Fruit fly (Drosophila melanogaster): ENCODE data around the gene beag.

dm6 chr3R:9028690-9029089, 36.2 kb downstream of the beag start:
- TF ChIP-seq bab1 (GFP tag; optimal IDR thresholded peaks at IDR 0.05) (no peak), cnc (optimal IDR thresholded peaks at IDR 0.05) (no peak), CG7101 (tag; optimal IDR thresholded peaks at IDR 0.05) (no peak), cic (GFP tag; optimal IDR thresholded peaks at IDR 0.05) (no peak), Hr96 (GFP tag; optimal IDR thresholded peaks at IDR 0.05) (no peak), CG11617 (GFP tag; optimal IDR thresholded peaks at IDR 0.05) (no peak), CG33017 (tag; optimal IDR thresholded peaks at IDR 0.05) (no peak), toe (GFP tag; optimal IDR thresholded peaks at IDR 0.05) (no peak), CG14711 (tag; optimal IDR thresholded peaks at IDR 0.05) (no peak), kay (GFP tag; ENCODE audit: borderline replicate concordance) (no peak), CG1620 (GFP tag; optimal IDR thresholded peaks at IDR 0.05) (no peak), CG7045 (GFP tag; optimal IDR thresholded peaks at IDR 0.05) (no peak), tj (GFP tag; optimal IDR thresholded peaks at IDR 0.05) (no peak), pad (GFP tag; optimal IDR thresholded peaks at IDR 0.05) (no peak)

Measured in whole organism, adult.